Fruit fly (Drosophila melanogaster): Measurements from ENCODE around the gene cad.

DNA sequence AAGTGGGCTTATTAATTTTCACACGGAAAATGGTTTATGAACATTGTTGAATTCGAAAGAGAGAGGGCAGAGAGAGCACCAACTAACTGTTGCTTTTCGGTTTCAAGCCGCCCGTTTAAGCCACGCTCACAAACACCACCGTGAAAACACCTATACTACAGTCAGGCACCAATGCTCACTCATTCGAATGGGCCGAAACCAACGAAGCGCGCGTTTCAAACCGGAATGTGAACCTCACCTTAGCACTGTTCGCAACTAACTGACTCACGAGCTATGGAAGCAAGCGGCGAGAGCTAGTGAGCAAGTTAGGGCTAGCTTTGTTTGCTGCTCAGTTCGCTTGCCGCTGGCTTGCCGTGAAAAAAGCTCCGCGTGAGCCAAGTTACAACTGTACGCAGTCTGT, 23.4 kb downstream of the cad start:
- TF ChIP-seq h (optimal IDR thresholded peaks at IDR 0.05) = no peak
- TF ChIP-seq psq (optimal IDR thresholded peaks at IDR 0.05) = no peak

All from Kc167 (cell line).